Fruit fly (Drosophila melanogaster) whole organism, embryonic: ENCODE data around the gene ng2.

ENCODE experiments used
- Atf-2 ChIP-seq: fragments of 200-800 bp; sonication (Bioruptor generic); optimal IDR thresholded peaks from 2 replicates; lab custom pipeline; 2016; ENCODE audit warnings: missing biosample characterization, missing genetic modification characterization
- Blimp-1 ChIP-seq: fragments of 200-800 bp; sonication (Bioruptor generic); optimal IDR thresholded peaks from 3 replicates; lab custom pipeline; 2018; ENCODE audit warnings: missing biosample characterization, missing genetic modification characterization, mild to moderate bottlenecking, moderate library complexity, missing genetic modification reagents
- CG11247 ChIP-seq: fragments of 200-800 bp; sonication (Bioruptor generic); IDR thresholded peaks from 2 replicates; pipeline ENCODE4 v1.3.6; 2022; ENCODE audit warnings: missing biosample characterization, missing genetic modification characterization
- CG12659 ChIP-seq: fragments of 200-800 bp; sonication (Bioruptor generic); optimal IDR thresholded peaks from 3 replicates; lab custom pipeline; 2017; ENCODE audit warnings: mild to moderate bottlenecking, missing biosample characterization, missing genetic modification reagents, missing genetic modification characterization
- CG13894 ChIP-seq: fragments of 200-800 bp; sonication (Bioruptor generic); optimal IDR thresholded peaks from 3 replicates; lab custom pipeline; 2018; ENCODE audit warnings: missing biosample characterization, mild to moderate bottlenecking, missing genetic modification characterization, moderate library complexity
- CG14050 ChIP-seq: fragments of 200-800 bp; sonication (Bioruptor generic); IDR thresholded peaks from 3 replicates; pipeline ENCODE4 v1.3.6; 2022; ENCODE audit warnings: missing biosample characterization, missing genetic modification characterization
- CG17385 ChIP-seq: fragments of 200-800 bp; sonication (Bioruptor generic); optimal IDR thresholded peaks from 3 replicates; lab custom pipeline; 2018; ENCODE audit warnings: missing biosample characterization, mild to moderate bottlenecking, missing genetic modification characterization
- CG18599 ChIP-seq: fragments of 200-800 bp; sonication (Bioruptor generic); optimal IDR thresholded peaks from 3 replicates; lab custom pipeline; 2017; ENCODE audit warnings: missing biosample characterization, missing genetic modification characterization, mild to moderate bottlenecking, moderate library complexity, missing genetic modification reagents
- CG2678 ChIP-seq: fragments of 200-800 bp; sonication (Bioruptor generic); optimal IDR thresholded peaks from 3 replicates; lab custom pipeline; 2019; ENCODE audit warnings: missing biosample characterization, mild to moderate bottlenecking, missing genetic modification characterization, moderate library complexity
- CG31224 ChIP-seq: fragments of 200-800 bp; sonication (Bioruptor generic); IDR thresholded peaks from 2 replicates; pipeline ENCODE4 v1.3.6; 2022; ENCODE audit warnings: missing biosample characterization, missing genetic modification characterization
- CG31441 ChIP-seq: fragments of 200-800 bp; sonication (Bioruptor generic); IDR thresholded peaks from 2 replicates; pipeline ENCODE4 v1.3.6; 2022; ENCODE audit warnings: missing biosample characterization, missing genetic modification characterization
- CG3163 ChIP-seq: fragments of 200-800 bp; sonication (Bioruptor generic); optimal IDR thresholded peaks from 3 replicates; lab custom pipeline; 2016; ENCODE audit warnings: missing biosample characterization, missing genetic modification characterization
- CG34224 ChIP-seq: fragments of 200-800 bp; sonication (Bioruptor generic); IDR thresholded peaks from 3 replicates; pipeline ENCODE4 v1.3.6; 2022; ENCODE audit warnings: missing biosample characterization, missing genetic modification characterization; ENCODE audit not compliant: partially characterized antibody
- CG4424 ChIP-seq: fragments of 200-800 bp; sonication (Bioruptor generic); optimal IDR thresholded peaks from 3 replicates; lab custom pipeline; 2016; ENCODE audit warnings: missing biosample characterization, missing genetic modification characterization
- CG4707 ChIP-seq: fragments of 200-800 bp; sonication (Bioruptor generic); optimal IDR thresholded peaks from 2 replicates; lab custom pipeline; 2018; ENCODE audit warnings: missing biosample characterization, mild to moderate bottlenecking, missing genetic modification characterization, moderate library complexity
- CG6813 ChIP-seq: fragments of 200-800 bp; sonication (Bioruptor generic); optimal IDR thresholded peaks from 2 replicates; lab custom pipeline; 2017; ENCODE audit warnings: missing biosample characterization, missing genetic modification characterization, mild to moderate bottlenecking, moderate library complexity, missing genetic modification reagents
- Chrac-16 ChIP-seq: fragments of 200-800 bp; sonication (Bioruptor generic); optimal IDR thresholded peaks from 3 replicates; lab custom pipeline; 2016; ENCODE audit warnings: missing biosample characterization, missing genetic modification characterization
- Eip74EF ChIP-seq, 2 experiments: fragments of 200-800 bp in 1 of 2; fragments of >200 bp in 1 of 2; sonication (Bioruptor generic) in 1 of 2; optimal IDR thresholded peaks; 2 replicates each; lab custom pipeline; 2017 to 2019; ENCODE audit warnings: missing biosample characterization in 2 of 2, missing genetic modification characterization in 2 of 2, mild to moderate bottlenecking in 1 of 2, moderate library complexity in 1 of 2
- Ets97D ChIP-seq: fragments of 200-800 bp; sonication (Bioruptor generic); optimal IDR thresholded peaks from 3 replicates; lab custom pipeline; 2016; ENCODE audit warnings: missing biosample characterization, missing genetic modification characterization
- H2.0 ChIP-seq: fragments of 200-800 bp; sonication (Bioruptor generic); IDR thresholded peaks from 2 replicates; pipeline ENCODE4 v1.3.6; 2022; ENCODE audit warnings: missing biosample characterization, missing genetic modification characterization
- HLH54F ChIP-seq: fragments of 200-800 bp; sonication (Bioruptor generic); optimal IDR thresholded peaks from 3 replicates; lab custom pipeline; 2016; ENCODE audit warnings: missing biosample characterization, missing genetic modification characterization
- Hsf ChIP-seq: fragments of 200-800 bp; sonication (Bioruptor generic); optimal IDR thresholded peaks from 3 replicates; lab custom pipeline; 2016; ENCODE audit warnings: missing biosample characterization, missing genetic modification characterization
- NK7.1 ChIP-seq: fragments of 200-800 bp; sonication (Bioruptor generic); optimal IDR thresholded peaks from 3 replicates; lab custom pipeline; 2016; ENCODE audit warnings: missing biosample characterization, missing genetic modification characterization
- PHDP ChIP-seq: fragments of 200-800 bp; sonication (Bioruptor generic); optimal IDR thresholded peaks from 3 replicates; lab custom pipeline; 2018; ENCODE audit warnings: missing biosample characterization, mild to moderate bottlenecking, missing genetic modification characterization, moderate library complexity
- Pdp1 ChIP-seq, 2 experiments: fragments of 200-800 bp; sonication (Bioruptor generic); optimal IDR thresholded peaks; 3 replicates each; lab custom pipeline; 2016; ENCODE audit warnings: missing biosample characterization in 2 of 2, missing genetic modification characterization in 2 of 2, mild to moderate bottlenecking in 1 of 2, moderate library complexity in 1 of 2
- Poxn ChIP-seq: fragments of 200-800 bp; sonication (Bioruptor generic); IDR thresholded peaks from 2 replicates; pipeline ENCODE4 v1.3.6; 2022; ENCODE audit warnings: missing biosample characterization, missing genetic modification characterization
- Rfx ChIP-seq: fragments of 200-800 bp; sonication (Bioruptor generic); IDR thresholded peaks from 2 replicates; pipeline ENCODE4 v1.3.6; 2022; ENCODE audit warnings: missing biosample characterization, missing genetic modification characterization
- Sin3A ChIP-seq: fragments of >200 bp; optimal IDR thresholded peaks from 2 replicates; lab custom pipeline; 2018
- Sox102F ChIP-seq: fragments of 200-800 bp; sonication (Bioruptor generic); optimal IDR thresholded peaks from 2 replicates; lab custom pipeline; 2018; ENCODE audit warnings: missing biosample characterization, mild to moderate bottlenecking, missing genetic modification characterization, moderate library complexity
- Tbp ChIP-seq: fragments of >200 bp; optimal IDR thresholded peaks from 2 replicates; lab custom pipeline; 2018; ENCODE audit warnings: missing biosample characterization, missing genetic modification characterization
- Xbp1 ChIP-seq: fragments of 200-800 bp; sonication (Bioruptor generic); optimal IDR thresholded peaks from 3 replicates; lab custom pipeline; 2016; ENCODE audit warnings: missing biosample characterization, mild to moderate bottlenecking, missing genetic modification characterization
- ase ChIP-seq: fragments of 200-800 bp; sonication (Bioruptor generic); IDR thresholded peaks from 3 replicates; pipeline ENCODE4 v1.3.6; 2022; ENCODE audit warnings: missing biosample characterization, missing genetic modification characterization
- bab2 ChIP-seq: fragments of 200-800 bp; sonication (Bioruptor generic); optimal IDR thresholded peaks from 2 replicates; lab custom pipeline; 2016; ENCODE audit warnings: missing biosample characterization, missing genetic modification characterization
- caup ChIP-seq: fragments of 200-800 bp; sonication (Bioruptor generic); optimal IDR thresholded peaks from 3 replicates; lab custom pipeline; 2017; ENCODE audit warnings: missing biosample characterization, mild to moderate bottlenecking, missing genetic modification characterization, moderate library complexity; ENCODE audit not compliant: severe bottlenecking
- crp ChIP-seq, 2 experiments: fragments of 200-800 bp; sonication (Bioruptor generic); optimal IDR thresholded peaks; 2 replicates in 1 of 2; 3 replicates in 1 of 2; lab custom pipeline; 2017; ENCODE audit warnings: missing biosample characterization in 2 of 2, missing genetic modification characterization in 2 of 2, mild to moderate bottlenecking in 1 of 2, moderate library complexity in 1 of 2
- dimm ChIP-seq: fragments of 200-800 bp; sonication (Bioruptor generic); IDR thresholded peaks from 2 replicates; pipeline ENCODE4 v1.3.6; 2022; ENCODE audit warnings: missing biosample characterization, missing genetic modification characterization
- dysf ChIP-seq: fragments of 200-800 bp; sonication (Bioruptor generic); IDR thresholded peaks from 3 replicates; pipeline ENCODE4 v1.3.6; 2022; ENCODE audit warnings: missing biosample characterization, missing genetic modification characterization
- esg ChIP-seq: fragments of 200-800 bp; sonication (Bioruptor generic); conservative IDR thresholded peaks from 2 replicates; pipeline ENCODE4 v1.3.6; 2022; ENCODE audit warnings: missing biosample characterization, missing genetic modification characterization
- eve ChIP-seq, 2 experiments: fragments of >200 bp; optimal IDR thresholded peaks; 2 replicates each; lab custom pipeline; 2017; ENCODE audit warnings: missing biosample characterization in 2 of 2, missing genetic modification characterization in 2 of 2
- gsb ChIP-seq: fragments of 200-800 bp; sonication (Bioruptor generic); IDR thresholded peaks from 2 replicates; pipeline ENCODE4 v1.3.6; 2022; ENCODE audit warnings: missing biosample characterization, missing genetic modification characterization
- gt ChIP-seq: fragments of 200-800 bp; sonication (Bioruptor generic); IDR thresholded peaks from 2 replicates; pipeline ENCODE4 v1.3.6; 2022; ENCODE audit warnings: missing biosample characterization, missing genetic modification characterization
- lilli ChIP-seq: fragments of 200-800 bp; sonication (Bioruptor generic); optimal IDR thresholded peaks from 3 replicates; lab custom pipeline; 2016; ENCODE audit warnings: missing biosample characterization, missing genetic modification characterization
- phol ChIP-seq: fragments of 200-800 bp; sonication (Bioruptor generic); optimal IDR thresholded peaks from 3 replicates; lab custom pipeline; 2018; ENCODE audit warnings: missing biosample characterization, mild to moderate bottlenecking, missing genetic modification characterization, moderate library complexity
- rib ChIP-seq: fragments of 200-800 bp; sonication (Bioruptor generic); IDR thresholded peaks from 2 replicates; pipeline ENCODE4 v1.3.6; 2022; ENCODE audit warnings: missing biosample characterization, missing genetic modification characterization
- sc ChIP-seq, 3 experiments: fragments of >200 bp in 2 of 3; fragments of 200-800 bp in 1 of 3; sonication (Bioruptor generic) in 1 of 3; optimal IDR thresholded peaks; 2 replicates in 2 of 3; 3 replicates in 1 of 3; lab custom pipeline; 2017; ENCODE audit warnings: mild to moderate bottlenecking in 1 of 3, missing biosample characterization in 1 of 3, missing genetic modification characterization in 1 of 3, missing genetic modification reagents in 1 of 3
- seq ChIP-seq: fragments of 200-800 bp; sonication (Bioruptor generic); IDR thresholded peaks from 2 replicates; pipeline ENCODE4 v1.3.6; 2022; ENCODE audit warnings: missing biosample characterization, missing genetic modification characterization
- ssp ChIP-seq: fragments of 200-800 bp; sonication (Bioruptor generic); IDR thresholded peaks from 2 replicates; pipeline ENCODE4 v1.3.6; 2022; ENCODE audit warnings: missing biosample characterization, missing genetic modification characterization
- stc ChIP-seq: fragments of 200-800 bp; sonication (Bioruptor generic); IDR thresholded peaks from 2 replicates; pipeline ENCODE4 v1.3.6; 2022; ENCODE audit warnings: missing biosample characterization, missing genetic modification characterization
- tap ChIP-seq: fragments of 200-800 bp; optimal IDR thresholded peaks from 3 replicates; lab custom pipeline; 2019; ENCODE audit warnings: missing biosample characterization, mild to moderate bottlenecking, missing genetic modification characterization, moderate library complexity
- tgo ChIP-seq: fragments of 200-800 bp; sonication (Bioruptor generic); IDR thresholded peaks from 3 replicates; pipeline ENCODE4 v1.3.6; 2022; ENCODE audit warnings: missing biosample characterization, missing genetic modification characterization

Gene ng2

dm6 chrX:3193774-3194173, 46.6 kb downstream of the ng2 start (continued):
- TF ChIP-seq Ets97D (GFP tag; lab: Kevin White, UChicago) (no peak), Hsf (GFP tag; lab: Kevin White, UChicago) (peak; percentile 39), ssp (0 out of 2 replicates have a peak, but pooled peaks have one; percentile 26), CG31441 (peak; percentile 22; the same call in 1 of the 2 replicates), CG2678 (tag; lab: Kevin White, UChicago) (peak; percentile 52), NK7.1 (GFP tag; lab: Kevin White, UChicago) (no peak), CG12659 (peak; percentile 14), H2.0 (GFP tag; lab: Robert Waterston, UW) (peak; percentile 46; the same call in 1 of the 2 replicates), rib (no peak), CG13894 (peak; percentile 2), CG31224 (GFP tag; lab: Robert Waterston, UW) (no peak), tgo (GFP tag; lab: Robert Waterston, UW) (peak; percentile 16; the same call in 1 of the 3 replicates), PHDP (tag; lab: Kevin White, UChicago) (peak; percentile 32), CG4707 (no peak), crp (GFP tag; optimal IDR thresholded peaks at IDR 0.05; lab: Kevin White, UChicago) (no peak), Tbp (GFP tag; lab: Kevin White, UChicago) (no peak), Pdp1 (GFP tag; optimal IDR thresholded peaks at IDR 0.05; lab: Kevin White, UChicago) (peak; percentile 8 to 16), CG4424 (GFP tag; lab: Kevin White, UChicago) (peak; percentile 5), CG18599 (GFP tag; lab: Kevin White, UChicago) (peak; percentile 59), gsb (0 out of 2 replicates have a peak, but pooled peaks have one; percentile 14), CG3163 (GFP tag; lab: Kevin White, UChicago) (no peak), sc (optimal IDR thresholded peaks at IDR 0.05; lab: Kevin White, UChicago) (no peak), sc (GFP tag; optimal IDR thresholded peaks at IDR 0.05; lab: Kevin White, UChicago) (no peak), Poxn (GFP tag; lab: Robert Waterston, UW) (no peak), CG14050 (GFP tag; lab: Robert Waterston, UW) (no peak; the same call in 2 of the 3 replicates), bab2 (GFP tag; lab: Kevin White, UChicago) (peak; percentile 27), Atf-2 (no peak), gt (GFP tag; lab: Robert Waterston, UW) (no peak), CG34224 (GFP tag; lab: Robert Waterston, UW) (no peak), lilli (GFP tag; lab: Kevin White, UChicago) (peak; percentile 23), dysf (GFP tag; lab: Robert Waterston, UW) (peak; percentile 44; the same call in 1 of the 3 replicates), Eip74EF (GFP tag; optimal IDR thresholded peaks at IDR 0.05; lab: Kevin White, UChicago) (no peak), Sin3A (lab: Kevin White, UChicago) (no peak), dimm (GFP tag; lab: Robert Waterston, UW) (no peak), phol (tag; lab: Kevin White, UChicago) (peak; percentile 19), Xbp1 (peak; percentile 36), Chrac-16 (GFP tag; lab: Kevin White, UChicago) (peak; percentile 3), Blimp-1 (peak; percentile 29), CG11247 (GFP tag; lab: Robert Waterston, UW) (peak; percentile 44), tap (no peak), eve (GFP tag; optimal IDR thresholded peaks at IDR 0.05; lab: Kevin White, UChicago) (peak in 1 of 2 experiments; percentile 57), Rfx (GFP tag; lab: Robert Waterston, UW) (peak; percentile 41; the same call in 1 of the 2 replicates), ase (peak; percentile 52; the same call in 1 of the 3 replicates), seq (GFP tag; lab: Robert Waterston, UW) (no peak), caup (peak; percentile 1), Sox102F (peak; percentile 42), CG6813 (GFP tag; lab: Kevin White, UChicago) (no peak), stc (GFP tag; lab: Robert Waterston, UW) (peak; percentile 39; the same call in 1 of the 2 replicates), CG17385 (GFP tag; lab: Kevin White, UChicago) (peak; percentile 31), esg (GFP tag; lab: Robert Waterston, UW) (peak; percentile 48), HLH54F (GFP tag; lab: Kevin White, UChicago) (no peak)
